Fruit fly (Drosophila melanogaster): ENCODE measurements around the gene sqd.

The sqd gene

DNA sequence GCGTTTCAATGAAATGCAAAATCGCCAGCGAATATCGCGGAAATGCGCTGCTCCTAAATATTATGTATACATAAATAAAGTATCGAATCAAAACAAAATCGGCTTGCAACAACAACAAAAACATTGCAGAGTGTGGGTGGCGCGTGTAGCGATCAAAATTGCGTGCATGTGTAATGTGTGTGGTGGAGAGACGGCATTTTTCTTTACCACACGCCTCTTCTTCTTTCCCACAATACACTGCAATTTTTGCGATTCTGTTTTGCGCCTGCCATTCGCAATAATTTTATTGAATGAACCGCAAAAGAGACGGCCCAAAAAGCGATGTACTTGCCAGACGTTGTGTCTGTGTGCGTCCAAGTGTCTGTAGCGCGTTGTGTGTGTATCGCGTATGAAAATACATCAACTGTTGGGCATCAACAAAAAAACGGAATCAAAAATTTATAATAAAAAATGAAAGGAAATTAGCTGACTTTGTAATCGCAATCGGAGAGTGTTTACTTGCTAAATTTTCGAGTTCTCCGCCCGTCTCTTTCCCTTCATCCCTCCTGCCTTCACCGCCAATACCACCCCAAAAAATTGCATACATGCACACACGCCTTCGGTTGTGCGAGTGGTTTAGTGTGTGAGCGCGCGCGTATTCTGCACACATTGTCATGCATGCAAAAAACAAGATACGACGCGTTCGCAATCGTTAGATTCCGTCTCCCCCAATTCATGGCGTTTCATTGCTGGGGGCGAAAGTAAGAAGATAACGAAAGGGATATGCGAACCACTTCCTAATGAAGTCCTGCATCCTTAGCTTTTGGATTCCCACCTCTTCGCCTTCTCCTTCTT lies 38.7 kb upstream of the sqd start (continued):
- peak; percentile 89 for TF ChIP-seq CG17385 (GFP tag; optimal IDR thresholded peaks at IDR 0.05)

DNA sequence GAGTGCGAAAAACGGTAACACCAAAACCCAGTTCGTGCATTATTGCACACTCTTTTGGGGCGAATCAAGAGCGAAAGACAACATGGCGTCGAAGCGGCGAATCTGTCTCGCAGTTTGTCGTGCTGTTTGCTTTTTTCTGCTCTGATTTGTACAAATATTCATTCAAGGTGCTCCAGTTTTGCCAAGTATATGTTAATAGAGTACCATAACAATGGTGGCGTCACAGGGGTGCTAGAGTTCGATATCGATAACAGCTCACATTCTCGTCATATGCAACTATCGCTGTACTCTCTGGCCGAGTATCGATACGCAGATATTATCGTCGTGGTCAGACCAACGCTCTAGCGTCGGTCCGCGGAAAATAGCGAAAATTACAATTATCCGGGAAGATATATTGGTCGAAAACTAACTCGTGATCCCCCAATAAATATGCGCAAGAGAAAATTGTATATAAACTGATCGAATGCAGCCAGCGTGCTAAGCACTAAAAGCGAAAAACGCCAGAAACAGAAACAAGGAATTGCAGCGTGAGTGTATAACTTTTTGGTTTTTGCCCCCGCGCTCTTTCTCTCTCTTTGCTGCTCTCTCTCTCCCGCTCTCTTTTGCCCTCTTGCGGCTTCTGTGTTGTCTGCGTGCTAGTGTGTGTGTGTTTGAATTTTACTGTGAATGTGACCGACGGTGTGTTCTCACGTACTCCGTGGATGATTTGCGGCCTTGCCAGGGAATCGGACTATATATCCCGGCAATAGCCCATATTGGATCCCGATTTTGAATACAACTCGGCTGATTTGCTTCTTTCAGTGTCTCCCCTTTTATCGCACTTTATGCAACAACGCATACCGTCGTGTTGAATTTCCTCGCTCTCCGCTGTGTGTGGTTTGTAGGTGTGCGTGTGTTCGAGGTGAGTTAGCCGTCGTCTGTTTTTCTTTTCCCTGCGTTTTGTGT lies 37.8 kb upstream of the sqd start, which contains the start of gene flfl:
Gene flfl (plus strand): TSS at position 298 of the 945 bp plus-strand sequence.
- TF ChIP-seq HmgD (GFP tag; optimal IDR thresholded peaks at IDR 0.05) (peak; percentile 49), Hand (GFP tag; optimal IDR thresholded peaks at IDR 0.05) (peak; percentile 48), CG12155 (GFP tag; optimal IDR thresholded peaks at IDR 0.05) (peak; percentile 18), kni (GFP tag; optimal IDR thresholded peaks at IDR 0.05) (peak; percentile 87), CG33213 (GFP tag; optimal IDR thresholded peaks at IDR 0.05) (peak; percentile 18), stwl (tag; optimal IDR thresholded peaks at IDR 0.05) (peak; percentile 32), kah (GFP tag; optimal IDR thresholded peaks at IDR 0.05) (peak; percentile 12), inv (GFP tag; IDR thresholded peaks at IDR 0.05; ENCODE audit: partially characterized antibody) (no peak), Hmr (GFP tag; optimal IDR thresholded peaks at IDR 0.05) (peak; percentile 52), br (optimal IDR thresholded peaks at IDR 0.05) (no peak), CG30020 (tag; optimal IDR thresholded peaks at IDR 0.05) (peak; percentile 47), CG5180 (GFP tag; optimal IDR thresholded peaks at IDR 0.05) (peak; percentile 0), kay (GFP tag; optimal IDR thresholded peaks at IDR 0.05) (no peak), nerfin-1 (tag; optimal IDR thresholded peaks at IDR 0.05) (peak; percentile 50), CG9817 (tag; optimal IDR thresholded peaks at IDR 0.05) (peak; percentile 26), cg (GFP tag; optimal IDR thresholded peaks at IDR 0.05) (peak; percentile 99), HmgZ (tag; optimal IDR thresholded peaks at IDR 0.05) (peak; percentile 70), sens (GFP tag) (peak; percentile 78), pzg (GFP tag; optimal IDR thresholded peaks at IDR 0.05) (peak; percentile 91), CG17568 (GFP tag; optimal IDR thresholded peaks at IDR 0.05) (no peak), tin (GFP tag; optimal IDR thresholded peaks at IDR 0.05) (peak; percentile 3), sug (tag; optimal IDR thresholded peaks at IDR 0.05) (peak; percentile 61), Myb (GFP tag; optimal IDR thresholded peaks at IDR 0.05) (peak; percentile 81), btn (GFP tag; optimal IDR thresholded peaks at IDR 0.05) (peak; percentile 6), CG10543 (GFP tag; optimal IDR thresholded peaks at IDR 0.05) (peak; percentile 10), CG10654 (GFP tag; optimal IDR thresholded peaks at IDR 0.05) (no peak), HLH54F (GFP tag; optimal IDR thresholded peaks at IDR 0.05) (peak; percentile 11), CG12071 (GFP tag; optimal IDR thresholded peaks at IDR 0.05) (peak; percentile 44), Sin3A (optimal IDR thresholded peaks at IDR 0.05) (peak; percentile 98), ind (GFP tag; optimal IDR thresholded peaks at IDR 0.05) (peak; percentile 20), esg (GFP tag; conservative IDR thresholded peaks at IDR 0.05) (no peak), CG12219 (GFP tag; optimal IDR thresholded peaks at IDR 0.05) (peak; percentile 24), CG2678 (tag; optimal IDR thresholded peaks at IDR 0.05) (peak; percentile 13), mam (GFP tag; optimal IDR thresholded peaks at IDR 0.05) (peak; percentile 35), bcd (GFP tag; optimal IDR thresholded peaks at IDR 0.05) (peak; percentile 29), ewg (GFP tag; optimal IDR thresholded peaks at IDR 0.05) (peak; percentile 26), CTCF (GFP tag; optimal IDR thresholded peaks at IDR 0.05) (peak; percentile 22), CG2116 (GFP tag; optimal IDR thresholded peaks at IDR 0.05) (peak; percentile 98), CG8359 (GFP tag; optimal IDR thresholded peaks at IDR 0.05; ENCODE audit: borderline replicate concordance) (peak; percentile 9), CG2120 (GFP tag; optimal IDR thresholded peaks at IDR 0.05) (peak; percentile 33), CG7928 (GFP tag; optimal IDR thresholded peaks at IDR 0.05) (peak; percentile 37), Ptx1 (GFP tag; IDR thresholded peaks at IDR 0.05) (no peak), gfzf (GFP tag; optimal IDR thresholded peaks at IDR 0.05) (peak; percentile 63), BEAF-32 (GFP tag; optimal IDR thresholded peaks at IDR 0.05) (peak; percentile 98)
